Fruit fly (Drosophila melanogaster) whole organism, embryonic: ENCODE measurements around the gene Tsen2.
A peak's percentile ranks its signal among the peaks of the same experiment; 100 is the strongest.

Source experiments
- Adf1 ChIP-seq: fragments of 200-800 bp; sonication (Bioruptor generic); IDR thresholded peaks from 2 replicates; pipeline ENCODE4 v1.3.6; 2022; ENCODE audit warnings: missing biosample characterization, missing genetic modification characterization
- Atf6 ChIP-seq: fragments of 200-800 bp; sonication (Bioruptor generic); IDR thresholded peaks from 2 replicates; pipeline ENCODE4 v1.3.6; 2022; ENCODE audit warnings: missing biosample characterization, missing genetic modification characterization
- Bgb ChIP-seq: fragments of 200-800 bp; sonication (Bioruptor generic); IDR thresholded peaks from 2 replicates; pipeline ENCODE4 v1.3.6; 2022; ENCODE audit warnings: missing biosample characterization, missing genetic modification characterization; ENCODE audit not compliant: partially characterized antibody
- CG10321 ChIP-seq: fragments of 200-800 bp; sonication (Bioruptor generic); IDR thresholded peaks from 2 replicates; pipeline ENCODE4 v1.3.6; 2022; ENCODE audit warnings: missing biosample characterization, missing genetic modification characterization
- CG13123 ChIP-seq: fragments of 200-800 bp; sonication (Bioruptor generic); optimal IDR thresholded peaks from 2 replicates; lab custom pipeline; 2016; ENCODE audit warnings: missing biosample characterization, missing genetic modification characterization
- CG15514 ChIP-seq: fragments of 200-800 bp; sonication (Bioruptor generic); optimal IDR thresholded peaks from 3 replicates; lab custom pipeline; 2017; ENCODE audit warnings: missing biosample characterization, missing genetic modification characterization, mild to moderate bottlenecking, moderate library complexity, missing genetic modification reagents
- CG1602 ChIP-seq: fragments of 200-800 bp; sonication (Bioruptor generic); optimal IDR thresholded peaks from 3 replicates; lab custom pipeline; 2016; ENCODE audit warnings: missing biosample characterization, missing genetic modification characterization
- CG17186 ChIP-seq: fragments of 200-800 bp; sonication (Bioruptor generic); optimal IDR thresholded peaks from 3 replicates; lab custom pipeline; 2017; ENCODE audit warnings: missing biosample characterization, missing genetic modification reagents, missing genetic modification characterization
- CG18011 ChIP-seq: fragments of 200-800 bp; sonication (Bioruptor generic); optimal IDR thresholded peaks from 2 replicates; lab custom pipeline; 2017; ENCODE audit warnings: missing biosample characterization, missing genetic modification characterization, mild to moderate bottlenecking, moderate library complexity, missing genotype
- CG18262 ChIP-seq: fragments of 200-800 bp; optimal IDR thresholded peaks from 3 replicates; lab custom pipeline; 2019; ENCODE audit warnings: missing biosample characterization, mild to moderate bottlenecking, missing genetic modification characterization, moderate library complexity
- CG18476 ChIP-seq: fragments of 200-800 bp; sonication (Bioruptor generic); optimal IDR thresholded peaks from 2 replicates; lab custom pipeline; 2016; ENCODE audit warnings: missing biosample characterization, mild to moderate bottlenecking, missing genetic modification characterization
- CG2129 ChIP-seq: fragments of 200-800 bp; sonication (Bioruptor generic); IDR thresholded peaks from 2 replicates; pipeline ENCODE4 v1.3.6; 2022; ENCODE audit warnings: missing biosample characterization, missing genetic modification characterization; ENCODE audit not compliant: partially characterized antibody
- CG2202 ChIP-seq: fragments of 200-800 bp; sonication (Bioruptor generic); optimal IDR thresholded peaks from 2 replicates; lab custom pipeline; 2018; ENCODE audit warnings: missing biosample characterization, mild to moderate bottlenecking, missing genetic modification characterization
- CG32532 ChIP-seq: fragments of 200-800 bp; sonication (Bioruptor generic); IDR thresholded peaks from 2 replicates; pipeline ENCODE4 v1.3.6; 2022; ENCODE audit warnings: missing biosample characterization, missing genetic modification characterization
- CG34376 ChIP-seq: fragments of 200-800 bp; sonication (Bioruptor generic); optimal IDR thresholded peaks from 2 replicates; lab custom pipeline; 2018; ENCODE audit warnings: missing biosample characterization, mild to moderate bottlenecking, missing genetic modification characterization
- CG7271 ChIP-seq: fragments of 200-800 bp; sonication (Bioruptor generic); optimal IDR thresholded peaks from 2 replicates; lab custom pipeline; 2018; ENCODE audit warnings: missing biosample characterization, mild to moderate bottlenecking, missing genetic modification characterization, moderate library complexity
- CG9437 ChIP-seq: fragments of 200-800 bp; sonication (Bioruptor generic); optimal IDR thresholded peaks from 2 replicates; lab custom pipeline; 2018; ENCODE audit warnings: missing biosample characterization, mild to moderate bottlenecking, missing genetic modification characterization
- CG9797 ChIP-seq: fragments of 200-800 bp; sonication (Bioruptor generic); optimal IDR thresholded peaks from 3 replicates; lab custom pipeline; 2018; ENCODE audit warnings: missing biosample characterization, mild to moderate bottlenecking, missing genetic modification characterization
- Chrac-16 ChIP-seq: fragments of 200-800 bp; sonication (Bioruptor generic); optimal IDR thresholded peaks from 3 replicates; lab custom pipeline; 2016; ENCODE audit warnings: missing biosample characterization, missing genetic modification characterization
- D19A ChIP-seq: fragments of 200-800 bp; optimal IDR thresholded peaks from 3 replicates; lab custom pipeline; 2019; ENCODE audit warnings: missing biosample characterization, mild to moderate bottlenecking, missing genetic modification characterization, moderate library complexity
- Dad ChIP-seq: fragments of 200-800 bp; sonication (Bioruptor generic); optimal IDR thresholded peaks from 3 replicates; lab custom pipeline; 2016; ENCODE audit warnings: missing biosample characterization, missing genetic modification characterization
- Ets97D ChIP-seq: fragments of 200-800 bp; sonication (Bioruptor generic); optimal IDR thresholded peaks from 3 replicates; lab custom pipeline; 2016; ENCODE audit warnings: missing biosample characterization, missing genetic modification characterization
- H2.0 ChIP-seq: fragments of 200-800 bp; sonication (Bioruptor generic); IDR thresholded peaks from 2 replicates; pipeline ENCODE4 v1.3.6; 2022; ENCODE audit warnings: missing biosample characterization, missing genetic modification characterization
- Hmr ChIP-seq: fragments of 200-800 bp; sonication (Bioruptor generic); optimal IDR thresholded peaks from 3 replicates; lab custom pipeline; 2017; ENCODE audit warnings: mild to moderate bottlenecking, missing biosample characterization, missing genetic modification reagents, missing genetic modification characterization
- Jarid2 ChIP-seq: fragments of 200-800 bp; sonication (Bioruptor generic); optimal IDR thresholded peaks from 3 replicates; lab custom pipeline; 2017; ENCODE audit warnings: mild to moderate bottlenecking, missing biosample characterization, missing genetic modification reagents, missing genetic modification characterization
- Kr ChIP-seq: fragments of 200-800 bp; sonication (Bioruptor generic); optimal IDR thresholded peaks from 2 replicates; lab custom pipeline; 2017; ENCODE audit warnings: missing biosample characterization, mild to moderate bottlenecking, missing genetic modification characterization
- Pdp1 ChIP-seq, 2 experiments: fragments of 200-800 bp; sonication (Bioruptor generic); optimal IDR thresholded peaks; 3 replicates each; lab custom pipeline; 2016; ENCODE audit warnings: missing biosample characterization in 2 of 2, missing genetic modification characterization in 2 of 2, mild to moderate bottlenecking in 1 of 2, moderate library complexity in 1 of 2
- Scr ChIP-seq: fragments of 200-800 bp; sonication (Bioruptor generic); IDR thresholded peaks from 2 replicates; pipeline ENCODE4 v1.3.6; 2022; ENCODE audit warnings: missing biosample characterization, missing genetic modification characterization; ENCODE audit not compliant: partially characterized antibody
- Tbp ChIP-seq: fragments of >200 bp; optimal IDR thresholded peaks from 2 replicates; lab custom pipeline; 2018; ENCODE audit warnings: missing biosample characterization, missing genetic modification characterization
- bbx ChIP-seq: fragments of 200-800 bp; sonication (Bioruptor generic); IDR thresholded peaks from 2 replicates; pipeline ENCODE4 v1.3.6; 2022; ENCODE audit warnings: missing biosample characterization, missing genetic modification characterization; ENCODE audit not compliant: partially characterized antibody
- bigmax ChIP-seq: fragments of 200-800 bp; sonication (Bioruptor generic); optimal IDR thresholded peaks from 2 replicates; lab custom pipeline; 2018; ENCODE audit warnings: missing biosample characterization, mild to moderate bottlenecking, missing genetic modification characterization
- dimm ChIP-seq: fragments of 200-800 bp; sonication (Bioruptor generic); IDR thresholded peaks from 2 replicates; pipeline ENCODE4 v1.3.6; 2022; ENCODE audit warnings: missing biosample characterization, missing genetic modification characterization
- dysf ChIP-seq: fragments of 200-800 bp; sonication (Bioruptor generic); IDR thresholded peaks from 3 replicates; pipeline ENCODE4 v1.3.6; 2022; ENCODE audit warnings: missing biosample characterization, missing genetic modification characterization
- gcm2 ChIP-seq: fragments of 200-800 bp; sonication (Bioruptor generic); optimal IDR thresholded peaks from 2 replicates; lab custom pipeline; 2016; ENCODE audit warnings: missing biosample characterization, missing genetic modification characterization
- her ChIP-seq: fragments of 200-800 bp; sonication (Bioruptor generic); optimal IDR thresholded peaks from 2 replicates; lab custom pipeline; 2016; ENCODE audit warnings: missing biosample characterization, missing genetic modification characterization
- hkb ChIP-seq, 2 experiments: fragments of 200-800 bp in 1 of 2; fragments of >200 bp in 1 of 2; sonication (Bioruptor generic) in 1 of 2; IDR thresholded peaks in 1 of 2; optimal IDR thresholded peaks in 1 of 2; 2 replicates each; pipeline versions ENCODE4 v1.3.6 to Lab custom; 2017 to 2022; ENCODE audit warnings: missing biosample characterization in 1 of 2, missing genetic modification characterization in 1 of 2
- mam ChIP-seq: fragments of 200-800 bp; sonication (Bioruptor generic); optimal IDR thresholded peaks from 3 replicates; lab custom pipeline; 2016; ENCODE audit warnings: missing biosample characterization, missing genetic modification characterization
- pho ChIP-seq: fragments of 200-800 bp; sonication (Bioruptor generic); optimal IDR thresholded peaks from 2 replicates; lab custom pipeline; 2016; ENCODE audit warnings: missing biosample characterization, missing genetic modification characterization
- pita ChIP-seq: fragments of 200-800 bp; sonication (Bioruptor generic); optimal IDR thresholded peaks from 2 replicates; lab custom pipeline; 2017; ENCODE audit warnings: missing biosample characterization, mild to moderate bottlenecking, missing genetic modification characterization
- pzg ChIP-seq: fragments of 200-800 bp; sonication (Bioruptor generic); optimal IDR thresholded peaks from 3 replicates; lab custom pipeline; 2018; ENCODE audit warnings: missing biosample characterization, mild to moderate bottlenecking, missing genetic modification characterization, moderate library complexity
- row ChIP-seq: fragments of 200-800 bp; sonication (Bioruptor generic); IDR thresholded peaks from 3 replicates; pipeline ENCODE4 v1.3.6; 2022; ENCODE audit warnings: missing biosample characterization, missing genetic modification characterization
- sisA ChIP-seq: fragments of 200-800 bp; sonication (Bioruptor generic); IDR thresholded peaks from 2 replicates; pipeline ENCODE4 v1.3.6; 2022; ENCODE audit warnings: missing biosample characterization, missing genetic modification characterization
- so ChIP-seq: fragments of 200-800 bp; sonication (Bioruptor generic); IDR thresholded peaks from 3 replicates; pipeline ENCODE4 v1.3.6; 2022; ENCODE audit warnings: missing biosample characterization, missing genetic modification characterization
- sr ChIP-seq: fragments of 200-800 bp; sonication (Bioruptor generic); IDR thresholded peaks from 3 replicates; pipeline ENCODE4 v1.3.6; 2022; ENCODE audit warnings: missing biosample characterization, missing genetic modification characterization
- twi ChIP-seq: fragments of 200-800 bp; optimal IDR thresholded peaks from 2 replicates; lab custom pipeline; 2019; ENCODE audit warnings: missing biosample characterization, mild to moderate bottlenecking, missing genetic modification characterization, moderate library complexity
- vnd ChIP-seq: fragments of 200-800 bp; sonication (Bioruptor generic); IDR thresholded peaks from 3 replicates; pipeline ENCODE4 v1.3.6; 2022; ENCODE audit warnings: missing biosample characterization, missing genetic modification characterization; ENCODE audit not compliant: partially characterized antibody
- wor ChIP-seq: fragments of 200-800 bp; sonication (Bioruptor generic); IDR thresholded peaks from 2 replicates; pipeline ENCODE4 v1.3.6; 2022; ENCODE audit warnings: missing biosample characterization, missing genetic modification characterization

Tsen2 gene

dm6 chr2L:16719643-16720515 is 9.7 kb upstream of the Tsen2 start, which contains the start of gene Cyt-c-p (continued):
- TF ChIP-seq CG18011 = peak; percentile 99
- TF ChIP-seq Dad (GFP tag; lab: Kevin White, UChicago) = peak; percentile 50
- TF ChIP-seq Hmr (GFP tag; lab: Kevin White, UChicago) = peak; percentile 55
- no peak for TF ChIP-seq wor (GFP tag; lab: Robert Waterston, UW)
- TF ChIP-seq Scr (GFP tag; lab: Robert Waterston, UW) = peak; percentile 68
- TF ChIP-seq hkb (optimal IDR thresholded peaks at IDR 0.05; lab: Kevin White, UChicago) = peak; percentile 75
- TF ChIP-seq hkb (GFP tag; IDR thresholded peaks at IDR 0.05; lab: Robert Waterston, UW) = 0 out of 2 replicates have a peak, but pooled peaks have one; percentile 25
- TF ChIP-seq so (GFP tag; lab: Robert Waterston, UW) = no peak
- TF ChIP-seq CG2202 (tag; lab: Kevin White, UChicago) = no peak
- no peak for TF ChIP-seq CG13123
- peak; percentile 79 for TF ChIP-seq CG15514 (GFP tag; lab: Kevin White, UChicago)
- TF ChIP-seq mam (GFP tag; lab: Kevin White, UChicago) = peak; percentile 19
- TF ChIP-seq CG7271 (tag; lab: Kevin White, UChicago) = no peak
- TF ChIP-seq twi = no peak
- TF ChIP-seq CG32532 (GFP tag; lab: Robert Waterston, UW) = peak; percentile 7; the same call in 1 of the 2 replicates
- no peak for TF ChIP-seq sisA (GFP tag; lab: Robert Waterston, UW)
- peak; percentile 11 for TF ChIP-seq her (GFP tag; lab: Kevin White, UChicago)
- TF ChIP-seq gcm2 (GFP tag; lab: Kevin White, UChicago) = peak; percentile 6
- no peak for TF ChIP-seq sr (GFP tag; lab: Robert Waterston, UW)
- TF ChIP-seq CG17186 (GFP tag; lab: Kevin White, UChicago) = peak; percentile 87
- TF ChIP-seq pho = no peak
- 0 out of 3 replicates have a peak, but pooled peaks have one; percentile 35 for TF ChIP-seq vnd
- TF ChIP-seq D19A (tag; lab: Kevin White, UChicago) = peak; percentile 11
- TF ChIP-seq CG9797 = peak; percentile 98
- peak; percentile 93 for TF ChIP-seq pzg (GFP tag; lab: Kevin White, UChicago)
- TF ChIP-seq CG2129 (GFP tag; lab: Robert Waterston, UW) = 0 out of 2 replicates have a peak, but pooled peaks have one; percentile 18
- TF ChIP-seq Pdp1 (GFP tag; optimal IDR thresholded peaks at IDR 0.05; lab: Kevin White, UChicago) = peak in 1 of 2 experiments; percentile 83
- no peak for TF ChIP-seq Kr (GFP tag; lab: Kevin White, UChicago)
- TF ChIP-seq dysf (GFP tag; lab: Robert Waterston, UW) = peak; percentile 12; the same call in 1 of the 3 replicates
- no peak for TF ChIP-seq H2.0 (GFP tag; lab: Robert Waterston, UW)
- peak; percentile 11; the same call in 1 of the 2 replicates for TF ChIP-seq CG10321 (GFP tag; lab: Robert Waterston, UW)
- peak; percentile 45; the same call in 1 of the 2 replicates for TF ChIP-seq bbx (GFP tag; lab: Robert Waterston, UW)
- TF ChIP-seq CG18262 = peak; percentile 0
- TF ChIP-seq Chrac-16 (GFP tag; lab: Kevin White, UChicago) = peak; percentile 2
- TF ChIP-seq Ets97D = peak; percentile 76
- TF ChIP-seq Adf1 (GFP tag; lab: Robert Waterston, UW) = no peak; the same call in 1 of the 2 replicates
- TF ChIP-seq Bgb = peak; percentile 65; the same call in 1 of the 2 replicates
- TF ChIP-seq CG34376 (GFP tag; lab: Kevin White, UChicago) = peak; percentile 88
- TF ChIP-seq pita (GFP tag; lab: Kevin White, UChicago) = no peak
- TF ChIP-seq Tbp = no peak
- peak; percentile 44; the same call in 2 of the 3 replicates for TF ChIP-seq row (GFP tag; lab: Robert Waterston, UW)
- TF ChIP-seq Jarid2 (GFP tag; lab: Kevin White, UChicago) = peak; percentile 64
- TF ChIP-seq CG1602 (GFP tag; lab: Kevin White, UChicago) = no peak
- no peak; the same call in 1 of the 2 replicates for TF ChIP-seq Atf6 (GFP tag; lab: Robert Waterston, UW)
- TF ChIP-seq CG18476 (GFP tag; lab: Kevin White, UChicago) = no peak
- peak; percentile 48 for TF ChIP-seq CG9437 (GFP tag; lab: Kevin White, UChicago)
- no peak for TF ChIP-seq dimm (GFP tag; lab: Robert Waterston, UW)
- no peak for TF ChIP-seq bigmax (GFP tag; lab: Kevin White, UChicago)
